Fruit fly (Drosophila melanogaster) S2 (cell line): ENCODE data around the gene grn.

Experiments
- CG8478 ChIP-seq: fragments of >200 bp; optimal IDR thresholded peaks from 2 replicates; lab custom pipeline; 2018
- CTCF ChIP-seq, 2 experiments: fragments of >200 bp; optimal IDR thresholded peaks; 2 replicates each; lab custom pipeline; 2018

DNA sequence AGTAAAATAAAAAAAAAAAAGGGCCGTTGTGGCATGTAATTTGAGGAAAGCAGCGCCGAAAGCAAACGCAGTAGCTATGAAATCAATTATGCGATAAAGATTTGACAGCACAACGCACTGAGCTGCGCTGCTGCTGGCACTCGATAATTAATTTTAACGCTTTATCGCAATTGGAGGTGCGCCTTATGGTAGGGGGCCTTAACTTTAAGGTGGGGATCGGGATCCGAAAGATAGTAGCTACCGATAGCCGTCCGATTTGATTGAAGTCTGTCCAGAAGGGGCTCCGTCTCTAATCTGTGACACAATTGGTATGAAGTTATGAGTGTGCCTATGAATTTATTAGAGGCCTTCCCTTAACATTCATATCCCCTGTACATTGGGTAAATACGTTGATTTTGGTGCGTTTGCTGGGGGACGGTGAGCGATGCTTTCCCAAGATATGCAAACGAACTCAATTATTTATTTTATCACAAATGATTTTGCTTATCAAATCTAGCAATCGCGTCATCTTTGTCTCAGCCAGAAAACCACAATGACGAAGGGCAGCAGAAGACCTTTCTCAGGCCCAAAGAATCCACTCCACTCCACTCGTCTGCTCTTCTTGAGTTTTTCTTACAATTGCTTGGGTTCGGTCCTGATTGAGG, 27.3 kb upstream of the grn start:
- TF ChIP-seq CG8478: no peak
- no peak for TF ChIP-seq CTCF (optimal IDR thresholded peaks at IDR 0.05; lab: Kevin White, UChicago)
